Worm (Caenorhabditis elegans): ENCODE measurements around the gene cutl-23.

Gene cutl-23

DNA sequence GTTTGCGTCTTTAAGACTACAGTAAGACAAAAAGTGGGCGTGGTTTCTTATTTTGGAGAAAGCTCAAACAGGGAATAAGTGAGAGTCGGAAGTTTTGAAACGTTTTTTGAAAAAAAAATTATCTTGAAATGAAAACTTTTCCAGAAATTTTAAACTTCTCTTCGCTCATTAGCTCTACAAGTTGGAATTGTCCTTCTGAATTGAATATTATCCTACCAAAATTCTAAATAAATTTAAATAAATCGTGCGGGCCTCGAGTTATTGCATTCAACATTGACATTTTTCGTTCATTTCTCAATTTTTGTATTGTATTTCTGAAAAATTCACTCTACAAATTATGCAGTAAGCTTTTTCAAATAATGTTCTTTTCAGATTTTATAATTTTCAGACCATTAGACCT lies 35.3 kb downstream of the cutl-23 start, which contains the start of gene R12B2.3:
Gene R12B2.3 (plus strand): TSS at position 301 of the 400 bp plus-strand sequence.
- TF ChIP-seq sox-2 (GFP tag; IDR thresholded peaks at IDR 0.05): no peak
- no peak for TF ChIP-seq nhr-232 (tag; optimal IDR thresholded peaks at IDR 0.05)
- no peak for TF ChIP-seq ceh-2 (tag; optimal IDR thresholded peaks at IDR 0.05)
- TF ChIP-seq ttx-3 (tag; optimal IDR thresholded peaks at IDR 0.05): no peak
- no peak for TF ChIP-seq elt-2 (tag; optimal IDR thresholded peaks at IDR 0.05)
- TF ChIP-seq fkh-6 (tag; optimal IDR thresholded peaks at IDR 0.05): no peak
- TF ChIP-seq hlh-15 (tag; optimal IDR thresholded peaks at IDR 0.05): no peak
- TF ChIP-seq unc-55 (GFP tag; optimal IDR thresholded peaks at IDR 0.05): no peak
- TF ChIP-seq madf-2 (tag; optimal IDR thresholded peaks at IDR 0.05): no peak
- TF ChIP-seq ceh-14 (tag; optimal IDR thresholded peaks at IDR 0.05): no peak

DNA sequence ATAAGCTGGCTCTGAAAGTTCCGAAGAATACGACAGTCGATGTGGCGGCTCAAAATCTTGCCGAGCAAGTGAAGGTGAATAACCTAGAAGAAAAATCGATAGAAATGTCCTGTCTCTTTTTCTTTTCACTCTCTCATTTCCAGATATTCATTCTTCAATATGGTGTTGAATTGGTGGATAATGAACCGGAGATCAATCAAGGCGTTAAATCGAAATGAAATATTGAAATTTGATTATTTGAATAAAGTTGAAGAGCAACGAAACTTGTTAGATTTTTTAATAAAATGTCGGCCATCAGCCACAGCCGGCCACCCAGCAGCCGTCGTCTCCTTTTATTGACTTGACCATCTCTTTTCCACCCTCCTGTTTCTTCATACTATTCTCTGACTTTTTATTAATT lies 36.7 kb downstream of the cutl-23 start, which contains the start of gene R12B2.2:
Gene R12B2.2 (plus strand): TSS at position 301 of the 400 bp plus-strand sequence.
- TF ChIP-seq che-1 (tag; optimal IDR thresholded peaks at IDR 0.05): no peak
- no peak for TF ChIP-seq odd-2 (tag; optimal IDR thresholded peaks at IDR 0.05)
- no peak for TF ChIP-seq mec-3 (tag; optimal IDR thresholded peaks at IDR 0.05; ENCODE audit: borderline replicate concordance)
- peak; percentile 1 for TF ChIP-seq ceh-48 (tag; optimal IDR thresholded peaks at IDR 0.05)
- no peak for TF ChIP-seq ceh-31 (tag; optimal IDR thresholded peaks at IDR 0.05)
- no peak for TF ChIP-seq F13H6.1 (tag; optimal IDR thresholded peaks at IDR 0.05)
- TF ChIP-seq K02D7.2 (tag; optimal IDR thresholded peaks at IDR 0.05): no peak

DNA sequence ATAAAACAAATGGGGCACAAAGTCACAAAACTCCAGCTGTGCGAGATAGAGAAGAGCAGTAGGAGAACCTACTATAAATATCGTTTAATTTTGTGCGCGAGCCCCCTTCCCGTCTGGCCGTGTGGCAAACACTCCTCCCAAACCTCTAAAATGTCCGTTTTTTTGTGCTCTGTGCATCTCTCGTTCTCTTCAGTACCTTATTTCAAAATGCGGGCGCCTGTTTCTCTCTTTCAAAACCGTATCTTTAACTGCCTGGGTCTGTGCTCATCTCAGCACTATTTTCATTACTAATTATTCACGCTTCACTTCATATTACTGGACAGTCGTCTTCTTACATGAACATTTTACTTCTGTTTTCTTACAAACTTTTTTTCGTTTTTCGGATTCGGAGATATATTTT lies 40.0 kb downstream of the cutl-23 start:
- no peak for TF ChIP-seq hlh-30 (tag; optimal IDR thresholded peaks at IDR 0.05; ENCODE audit: insufficient read depth)
- no peak for TF ChIP-seq pha-2 (tag; optimal IDR thresholded peaks at IDR 0.05)
- TF ChIP-seq pag-3 (tag; optimal IDR thresholded peaks at IDR 0.05; ENCODE audit: borderline replicate concordance): no peak
- TF ChIP-seq eyg-1 (tag; optimal IDR thresholded peaks at IDR 0.05): no peak
- no peak for TF ChIP-seq ref-2 (tag; optimal IDR thresholded peaks at IDR 0.05)
- no peak for TF ChIP-seq fax-1 (tag; optimal IDR thresholded peaks at IDR 0.05)
- no peak for TF ChIP-seq pros-1 (tag; optimal IDR thresholded peaks at IDR 0.05)
- no peak for TF ChIP-seq unc-55 (GFP tag; optimal IDR thresholded peaks at IDR 0.05)
- TF ChIP-seq che-1 (tag; optimal IDR thresholded peaks at IDR 0.05): no peak
- no peak for TF ChIP-seq elt-2 (tag; optimal IDR thresholded peaks at IDR 0.05)
- TF ChIP-seq unc-42 (tag; optimal IDR thresholded peaks at IDR 0.05): no peak
- no peak for TF ChIP-seq hlh-6 (tag; optimal IDR thresholded peaks at IDR 0.05)
- TF ChIP-seq mec-3 (tag; optimal IDR thresholded peaks at IDR 0.05; ENCODE audit: borderline replicate concordance): no peak
- TF ChIP-seq ceh-9 (tag; optimal IDR thresholded peaks at IDR 0.05): no peak
- no peak for TF ChIP-seq tbx-2 (tag; optimal IDR thresholded peaks at IDR 0.05)
- no peak for TF ChIP-seq ceh-6 (GFP tag; optimal IDR thresholded peaks at IDR 0.05)
- no peak for TF ChIP-seq T23F11.4 (GFP tag; optimal IDR thresholded peaks at IDR 0.05)
- no peak for TF ChIP-seq ceh-48 (tag; optimal IDR thresholded peaks at IDR 0.05)

DNA sequence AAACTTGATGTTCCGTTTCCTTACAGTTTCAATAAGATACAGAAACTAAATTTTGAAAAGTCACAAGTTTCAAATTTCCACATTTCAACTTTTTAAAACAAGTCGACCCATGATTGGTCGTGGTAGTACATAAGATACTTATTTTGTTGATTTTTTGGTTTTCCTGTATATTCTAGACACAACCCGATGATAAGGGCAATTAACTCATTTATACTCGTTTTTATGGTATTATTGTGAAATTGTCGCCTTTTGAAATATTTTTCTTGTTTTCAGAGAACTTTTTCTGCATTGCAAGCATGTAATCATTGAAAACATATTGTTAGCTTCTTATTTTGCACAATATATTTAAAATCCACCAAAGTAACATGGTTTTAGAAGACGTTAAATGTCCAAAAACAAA lies 42.0 kb downstream of the cutl-23 start:
- TF ChIP-seq pros-1 (tag; optimal IDR thresholded peaks at IDR 0.05): no peak
- no peak for TF ChIP-seq elt-4 (tag; optimal IDR thresholded peaks at IDR 0.05)
- no peak for TF ChIP-seq pha-4 (tag; optimal IDR thresholded peaks at IDR 0.05)
- TF ChIP-seq pqm-1 (tag; optimal IDR thresholded peaks at IDR 0.05): no peak
- TF ChIP-seq ahr-1 (tag; optimal IDR thresholded peaks at IDR 0.05): no peak
- TF ChIP-seq pax-1 (tag; optimal IDR thresholded peaks at IDR 0.05): no peak
- TF ChIP-seq ets-4 (tag; optimal IDR thresholded peaks at IDR 0.05): no peak
- no peak for TF ChIP-seq che-1 (tag; optimal IDR thresholded peaks at IDR 0.05)
- TF ChIP-seq nhr-11 (tag; optimal IDR thresholded peaks at IDR 0.05): no peak
- no peak for TF ChIP-seq pha-2 (tag; optimal IDR thresholded peaks at IDR 0.05)
- TF ChIP-seq K02D7.2 (tag; optimal IDR thresholded peaks at IDR 0.05): no peak
- no peak for TF ChIP-seq ceh-9 (tag; optimal IDR thresholded peaks at IDR 0.05)
- no peak for TF ChIP-seq C08G9.2 (tag; optimal IDR thresholded peaks at IDR 0.05)
- no peak for TF ChIP-seq ceh-34 (tag; optimal IDR thresholded peaks at IDR 0.05)

Measured in whole organism, late embryonic.